Worm (Caenorhabditis elegans): ENCODE measurements around the gene F13H8.12.

F13H8.12 gene

DNA sequence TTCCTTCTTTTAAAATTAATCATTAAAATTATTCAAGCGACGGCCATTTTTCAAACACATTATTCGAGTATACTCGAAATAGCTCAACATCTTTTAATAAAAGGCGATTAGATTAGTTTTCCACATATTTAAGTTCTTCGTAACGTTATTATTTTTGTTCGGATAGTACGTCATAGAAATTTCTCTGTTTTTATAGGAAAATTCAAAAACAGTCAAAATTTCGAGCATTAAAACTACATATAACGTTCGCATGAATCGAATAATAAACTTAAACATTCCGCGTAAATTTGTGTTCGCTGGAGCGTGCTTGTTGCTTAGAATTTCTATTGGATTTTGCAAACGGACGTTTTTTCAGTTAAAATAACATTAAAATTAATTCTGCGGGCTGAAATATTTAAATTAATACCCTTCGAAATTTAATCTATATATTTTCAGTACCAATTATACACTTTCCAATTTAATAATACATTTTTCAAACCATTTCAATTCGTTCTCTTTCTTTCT, 17.1 kb upstream of the F13H8.12 start, which contains the start of gene blos-4:
blos-4 (plus strand) TSS at position 51 of the 504 bp plus-strand sequence.
- TF ChIP-seq daf-19 (GFP tag; conservative IDR thresholded peaks at IDR 0.05), result no peak
- TF ChIP-seq dpl-1 (GFP tag; optimal IDR thresholded peaks at IDR 0.05), result peak; percentile 58

DNA sequence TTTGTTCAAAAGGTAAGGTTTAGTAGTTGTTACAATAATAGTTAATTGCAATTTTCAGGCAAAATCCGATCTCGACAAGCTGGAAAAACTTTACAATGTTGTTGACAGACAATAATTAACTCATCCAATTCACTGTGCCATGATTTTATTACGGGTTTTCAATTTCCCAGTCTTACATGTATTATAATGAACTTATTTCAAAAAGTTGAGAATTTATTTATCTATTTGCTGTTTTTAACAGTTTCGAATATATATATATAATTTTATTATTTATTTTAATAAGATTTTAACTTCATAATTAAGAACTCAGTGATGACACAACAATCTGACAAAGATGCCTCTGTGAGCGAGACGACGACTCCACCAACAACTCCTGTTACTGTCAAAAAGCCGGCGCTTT, 16.3 kb upstream of the F13H8.12 start, which contains the start of gene lelo-1:
lelo-1 (plus strand) TSS at position 301 of the 400 bp plus-strand sequence.
- TF ChIP-seq egl-43 (GFP tag; IDR thresholded peaks at IDR 0.05) (no peak), gei-8 (GFP tag; optimal IDR thresholded peaks at IDR 0.05) (no peak), sdz-12 (GFP tag; optimal IDR thresholded peaks at IDR 0.05) (no peak), saeg-2 (GFP tag; IDR thresholded peaks at IDR 0.05) (no peak), nhr-77 (tag; optimal IDR thresholded peaks at IDR 0.05) (no peak), nhr-48 (tag; optimal IDR thresholded peaks at IDR 0.05) (no peak), daf-19 (GFP tag; conservative IDR thresholded peaks at IDR 0.05) (no peak), unc-130 (GFP tag; optimal IDR thresholded peaks at IDR 0.05) (no peak), lin-38 (GFP tag; IDR thresholded peaks at IDR 0.05) (no peak), daf-8 (GFP tag; IDR thresholded peaks at IDR 0.05) (no peak)

DNA sequence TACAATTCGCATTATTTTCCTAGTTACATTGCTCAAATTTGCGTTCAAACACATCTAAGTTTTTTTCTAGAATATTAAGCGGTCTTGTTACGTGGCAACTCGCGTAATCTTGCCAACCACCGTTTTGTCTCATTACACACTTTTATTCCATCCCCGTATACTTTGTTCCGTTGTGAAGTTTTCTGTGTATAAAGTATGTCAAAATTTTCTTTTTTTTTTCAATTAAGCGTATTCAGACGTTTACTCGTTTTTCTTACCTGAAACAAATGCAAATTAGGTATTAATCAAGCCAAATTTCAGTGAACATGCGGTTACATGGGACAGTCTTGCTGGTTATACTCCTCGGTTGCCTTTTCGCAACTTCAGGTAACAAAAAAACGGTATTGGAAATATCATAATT, 15.3 kb upstream of the F13H8.12 start, which contains the start of gene T24H7.2:
T24H7.2 (plus strand) TSS at position 301 of the 400 bp plus-strand sequence.
- TF ChIP-seq R02D3.7 (tag; optimal IDR thresholded peaks at IDR 0.05) (no peak), lin-1 (GFP tag; IDR thresholded peaks at IDR 0.05) (no peak), daf-19 (GFP tag; conservative IDR thresholded peaks at IDR 0.05) (no peak), nhr-28 (tag; optimal IDR thresholded peaks at IDR 0.05) (no peak), daf-16 (GFP tag; optimal IDR thresholded peaks at IDR 0.05) (no peak), daf-16 (tag; optimal IDR thresholded peaks at IDR 0.05) (no peak), ceh-82 (tag; optimal IDR thresholded peaks at IDR 0.05) (no peak), ztf-7 (tag; optimal IDR thresholded peaks at IDR 0.05) (no peak), T20F7.1 (GFP tag; optimal IDR thresholded peaks at IDR 0.05) (no peak), dmd-9 (GFP tag; IDR thresholded peaks at IDR 0.05) (no peak), snpc-1.2 (GFP tag; IDR thresholded peaks at IDR 0.05) (no peak), ZK337.2 (GFP tag; IDR thresholded peaks at IDR 0.05) (no peak), Y5F2A.4 (GFP tag; optimal IDR thresholded peaks at IDR 0.05) (no peak), skn-1 (tag; optimal IDR thresholded peaks at IDR 0.05) (no peak)

DNA sequence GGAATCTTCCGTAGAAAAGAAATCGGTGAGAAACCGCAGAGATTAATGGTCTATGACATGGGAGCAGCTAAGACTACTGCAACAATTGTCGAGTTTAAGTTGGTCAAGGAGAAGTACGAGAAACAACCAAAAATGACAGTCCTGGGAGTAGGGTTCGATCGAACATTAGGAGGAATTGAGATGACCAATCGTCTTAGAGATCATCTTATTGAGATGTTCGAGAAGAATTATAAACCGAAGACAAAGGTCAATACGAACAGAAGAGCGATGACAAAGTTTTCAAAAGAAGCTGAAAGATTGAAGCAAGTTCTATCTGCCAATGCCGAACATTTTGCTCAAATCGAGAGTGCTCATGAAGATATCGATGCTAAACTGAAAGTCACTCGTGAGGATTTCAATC, 14.3 kb upstream of the F13H8.12 start:
- TF ChIP-seq Y75B8A.6 (GFP tag; IDR thresholded peaks at IDR 0.05) (no peak), unc-62 (GFP tag; optimal IDR thresholded peaks at IDR 0.05 in 1 of 2) (peak in 1 of 2 experiments; percentile 92), unc-62 (tag; optimal IDR thresholded peaks at IDR 0.05) (no peak)

DNA sequence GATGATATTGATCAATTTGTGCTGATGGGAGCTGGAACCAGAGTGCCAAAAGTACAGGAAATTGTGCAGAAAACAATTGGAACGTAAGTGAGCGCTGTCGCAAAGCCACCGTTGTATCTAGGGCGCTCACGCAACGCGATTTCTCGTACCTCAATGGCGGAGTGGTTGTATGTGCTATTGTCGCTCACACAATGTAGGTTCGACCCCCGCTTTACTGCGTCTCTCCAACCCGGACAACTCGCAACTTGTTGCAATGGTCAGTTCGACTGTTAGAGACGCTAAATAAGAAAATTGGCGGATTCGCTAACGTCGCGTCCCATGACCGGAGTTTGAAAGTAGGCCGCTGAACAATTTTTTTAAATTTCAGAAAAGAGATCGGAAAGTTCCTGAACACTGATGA, 13.8 kb upstream of the F13H8.12 start:
- TF ChIP-seq jun-1 (tag; optimal IDR thresholded peaks at IDR 0.05) (no peak), tra-1 (GFP tag; IDR thresholded peaks at IDR 0.05) (0 out of 2 replicates have a peak, but pooled peaks have one; percentile 45), unc-62 (GFP tag; optimal IDR thresholded peaks at IDR 0.05 in 1 of 2) (no peak), unc-62 (tag; optimal IDR thresholded peaks at IDR 0.05) (no peak), daf-19 (GFP tag; conservative IDR thresholded peaks at IDR 0.05) (peak; percentile 22; the same call in 1 of the 2 replicates), F44E2.7 (GFP tag; IDR thresholded peaks at IDR 0.05) (no peak), F49E8.2 (tag; optimal IDR thresholded peaks at IDR 0.05; ENCODE audit: borderline replicate concordance) (peak; percentile 46), saeg-2 (GFP tag; IDR thresholded peaks at IDR 0.05) (no peak), lin-1 (GFP tag; IDR thresholded peaks at IDR 0.05) (peak; percentile 76), lir-3 (tag; optimal IDR thresholded peaks at IDR 0.05) (peak; percentile 77), lin-15B (tag; optimal IDR thresholded peaks at IDR 0.05) (no peak), hlh-30 (tag; optimal IDR thresholded peaks at IDR 0.05; ENCODE audit: insufficient read depth) (peak; percentile 48), mxl-3 (GFP tag; optimal IDR thresholded peaks at IDR 0.05) (peak; percentile 56), ceh-20 (GFP tag; IDR thresholded peaks at IDR 0.05) (0 out of 2 replicates have a peak, but pooled peaks have one; percentile 30), ceh-32 (tag; optimal IDR thresholded peaks at IDR 0.05; ENCODE audit: poor library complexity) (no peak), fos-1 (tag; optimal IDR thresholded peaks at IDR 0.05) (no peak), nhr-76 (tag; optimal IDR thresholded peaks at IDR 0.05) (no peak), mdt-29 (GFP tag; IDR thresholded peaks at IDR 0.05) (0 out of 2 replicates have a peak, but pooled peaks have one; percentile 29), nhr-25 (tag; optimal IDR thresholded peaks at IDR 0.05; ENCODE audit: borderline replicate concordance, insufficient read depth) (no peak), ZK337.2 (GFP tag; IDR thresholded peaks at IDR 0.05) (0 out of 2 replicates have a peak, but pooled peaks have one; percentile 25), pha-4 (GFP tag; IDR thresholded peaks at IDR 0.05) (peak; percentile 57; the same call in 1 of the 2 replicates), pha-4 (tag; optimal IDR thresholded peaks at IDR 0.05) (no peak), daf-16 (GFP tag; optimal IDR thresholded peaks at IDR 0.05) (peak in 1 of 2 experiments; percentile 54), daf-16 (tag; optimal IDR thresholded peaks at IDR 0.05) (peak; percentile 39)

All from whole organism, L4 larva.